Worm (Caenorhabditis elegans): ENCODE measurements around the gene T01G5.7.

- TF ChIP-seq ama-1 (optimal IDR thresholded peaks at IDR 0.05) (no peak), flt-1 (GFP tag; IDR thresholded peaks at IDR 0.05) (no peak), F13C5.2 (tag; optimal IDR thresholded peaks at IDR 0.05) (no peak), ceh-13 (GFP tag; optimal IDR thresholded peaks at IDR 0.05) (no peak), scrt-1 (GFP tag; IDR thresholded peaks at IDR 0.05) (no peak), ets-7 (tag; optimal IDR thresholded peaks at IDR 0.05) (no peak)
These were observed 23.1 kb upstream of the T01G5.7 start, which contains the start of gene C01G10.18 for ce11 chrV:15088613-15089012.
